Worm (Caenorhabditis elegans) whole organism, young adult: Measurements from ENCODE around the gene EEED8.2.
A peak's percentile ranks its signal among the peaks of the same experiment; 100 is the strongest.

ENCODE experiments used
- B0019.2 ChIP-seq: fragments of 200-800 bp; sonication (Bioruptor generic); conservative IDR thresholded peaks from 2 replicates; pipeline ENCODE4 v1.3.6; 2022; ENCODE audit warnings: missing genetic modification reagents, missing genetic modification characterization, missing compliant biosample characterization
- C06A6.2 ChIP-seq: fragments of 200-800 bp; sonication (Bioruptor generic); conservative IDR thresholded peaks from 2 replicates; pipeline ENCODE4 v1.3.6; 2022; ENCODE audit warnings: missing genetic modification characterization, missing compliant biosample characterization
- F33H1.4 ChIP-seq: fragments of 200-800 bp; sonication (Bioruptor generic); IDR thresholded peaks from 2 replicates; pipeline ENCODE4 v1.3.6; 2022; ENCODE audit warnings: missing genetic modification reagents, missing genetic modification characterization, missing compliant biosample characterization
- F39B2.1 ChIP-seq: fragments of 200-800 bp; sonication (Bioruptor generic); IDR thresholded peaks from 2 replicates; pipeline ENCODE4 v1.3.6; 2022; ENCODE audit warnings: missing genetic modification reagents, missing genetic modification characterization, missing compliant biosample characterization
- K12H6.12 ChIP-seq: fragments of 200-800 bp; sonication (Bioruptor generic); optimal IDR thresholded peaks from 2 replicates; lab custom pipeline; 2018; ENCODE audit warnings: mild to moderate bottlenecking, missing genetic modification characterization, missing compliant biosample characterization
- Y53F4B.3 ChIP-seq: fragments of 200-800 bp; sonication (Bioruptor generic); IDR thresholded peaks from 2 replicates; pipeline ENCODE4 v1.3.6; 2022; ENCODE audit warnings: missing genetic modification reagents, missing genetic modification characterization, missing compliant biosample characterization
- Y56A3A.18 ChIP-seq: fragments of 200-800 bp; sonication (Bioruptor generic); IDR thresholded peaks from 2 replicates; pipeline ENCODE4 v1.3.6; 2022; ENCODE audit warnings: missing genetic modification reagents, missing genetic modification characterization, missing compliant biosample characterization
- Y79H2A.3 ChIP-seq: fragments of 200-800 bp; sonication (Bioruptor generic); conservative IDR thresholded peaks from 2 replicates; pipeline ENCODE4 v1.3.6; 2022; ENCODE audit warnings: missing genetic modification reagents, missing genetic modification characterization, missing compliant biosample characterization
- Y95B8A.8 ChIP-seq: fragments of 200-800 bp; sonication (Bioruptor generic); IDR thresholded peaks from 2 replicates; pipeline ENCODE4 v1.3.6; 2022; ENCODE audit warnings: missing genetic modification reagents, missing genetic modification characterization, missing compliant biosample characterization
- attf-3 ChIP-seq: fragments of 200-800 bp; sonication (Bioruptor generic); conservative IDR thresholded peaks from 2 replicates; pipeline ENCODE4 v1.3.6; 2022; ENCODE audit warnings: missing genetic modification reagents, missing genetic modification characterization, missing compliant biosample characterization
- attf-6 ChIP-seq: fragments of 200-800 bp; sonication (Bioruptor generic); IDR thresholded peaks from 2 replicates; pipeline ENCODE4 v1.3.6; 2022; ENCODE audit warnings: missing genetic modification reagents, missing genetic modification characterization, missing compliant biosample characterization
- bed-1 ChIP-seq: fragments of 200-800 bp; sonication (Bioruptor generic); IDR thresholded peaks from 2 replicates; pipeline ENCODE4 v1.3.6; 2022; ENCODE audit warnings: missing genetic modification reagents, missing genetic modification characterization, missing compliant biosample characterization
- cebp-1 ChIP-seq, 2 experiments: fragments of 200-800 bp in 1 of 2; sonication (Bioruptor generic) in 1 of 2; sonication (generic microtip) in 1 of 2; IDR thresholded peaks in 1 of 2; optimal IDR thresholded peaks in 1 of 2; 2 replicates each; pipeline versions ENCODE4 v1.3.6 to Lab custom; 2017 to 2022; ENCODE audit warnings: missing compliant biosample characterization in 2 of 2, missing genetic modification characterization in 2 of 2, mild to moderate bottlenecking in 1 of 2, missing genetic modification reagents in 1 of 2, moderate library complexity in 1 of 2
- cebp-2 ChIP-seq: fragments of 200-800 bp; sonication (Bioruptor generic); IDR thresholded peaks from 2 replicates; pipeline ENCODE4 v1.3.6; 2022; ENCODE audit warnings: missing genetic modification characterization, missing compliant biosample characterization
- ceh-40 ChIP-seq: fragments of 200-800 bp; sonication (Bioruptor generic); IDR thresholded peaks from 2 replicates; pipeline ENCODE4 v1.3.6; 2022; ENCODE audit warnings: missing genetic modification characterization, missing compliant biosample characterization
- ceh-58 ChIP-seq: fragments of 200-800 bp; sonication (Bioruptor generic); IDR thresholded peaks from 2 replicates; pipeline ENCODE4 v1.3.6; 2022; ENCODE audit warnings: missing genetic modification characterization, missing compliant biosample characterization
- ceh-79 ChIP-seq: sonication (generic microtip); optimal IDR thresholded peaks from 2 replicates; lab custom pipeline; 2017; ENCODE audit warnings: mild to moderate bottlenecking, missing genetic modification characterization, missing compliant biosample characterization
- ceh-91 ChIP-seq: fragments of 200-800 bp; sonication (Bioruptor generic); IDR thresholded peaks from 2 replicates; pipeline ENCODE4 v1.3.6; 2022; ENCODE audit warnings: missing genetic modification reagents, missing genetic modification characterization, missing compliant biosample characterization
- die-1 ChIP-seq: sonication (generic microtip); optimal IDR thresholded peaks from 2 replicates; lab custom pipeline; 2016; ENCODE audit warnings: missing genotype, mild to moderate bottlenecking, missing genetic modification characterization, missing compliant biosample characterization
- dpl-1 ChIP-seq: fragments of 150-350 bp; optimal IDR thresholded peaks from 2 replicates; lab custom pipeline; 2014; ENCODE audit warnings: missing biosample characterization, missing genetic modification reagents, missing genetic modification characterization
- egl-18 ChIP-seq: fragments of 200-800 bp; sonication (Bioruptor generic); IDR thresholded peaks from 2 replicates; pipeline ENCODE4 v1.3.6; 2022; ENCODE audit warnings: missing genetic modification reagents, missing genetic modification characterization, missing compliant biosample characterization
- egrh-3 ChIP-seq: fragments of 200-800 bp; sonication (Bioruptor generic); IDR thresholded peaks from 2 replicates; pipeline ENCODE4 v1.3.6; 2022; ENCODE audit warnings: missing genetic modification reagents, missing genetic modification characterization, missing compliant biosample characterization
- fkh-3 ChIP-seq: sonication (generic microtip); optimal IDR thresholded peaks from 2 replicates; lab custom pipeline; 2016; ENCODE audit warnings: mild to moderate bottlenecking, missing genetic modification characterization, missing compliant biosample characterization
- hlh-12 ChIP-seq: sonication (generic microtip); optimal IDR thresholded peaks from 2 replicates; lab custom pipeline; 2016; ENCODE audit warnings: missing genetic modification characterization, missing compliant biosample characterization
- hlh-26 ChIP-seq: fragments of 200-800 bp; sonication (Bioruptor generic); conservative IDR thresholded peaks from 2 replicates; pipeline ENCODE4 v1.3.6; 2022; ENCODE audit warnings: missing genetic modification reagents, missing genetic modification characterization, missing compliant biosample characterization
- hmg-1.2 ChIP-seq: fragments of 200-800 bp; sonication (Bioruptor generic); IDR thresholded peaks from 2 replicates; pipeline ENCODE4 v1.3.6; 2022; ENCODE audit warnings: missing genetic modification reagents, missing genetic modification characterization, missing compliant biosample characterization
- hrde-1 ChIP-seq: sonication (generic microtip); optimal IDR thresholded peaks from 2 replicates; lab custom pipeline; 2016; ENCODE audit warnings: missing genetic modification characterization, mild to moderate bottlenecking, missing compliant biosample characterization, moderate library complexity, missing genotype, missing genetic modification reagents, borderline replicate concordance
- lag-1 ChIP-seq: fragments of 200-800 bp; sonication (Bioruptor generic); IDR thresholded peaks from 2 replicates; pipeline ENCODE4 v1.3.6; 2022; ENCODE audit warnings: missing genetic modification reagents, missing genetic modification characterization, missing compliant biosample characterization
- let-526 ChIP-seq: fragments of 200-800 bp; sonication (Bioruptor generic); IDR thresholded peaks from 2 replicates; pipeline ENCODE4 v1.3.6; 2022; ENCODE audit warnings: missing genetic modification reagents, missing genetic modification characterization, missing compliant biosample characterization
- lin-26 ChIP-seq: fragments of 200-800 bp; sonication (Bioruptor generic); IDR thresholded peaks from 2 replicates; pipeline ENCODE4 v1.3.6; 2022; ENCODE audit warnings: missing genetic modification reagents, missing genetic modification characterization, missing compliant biosample characterization
- lin-35 ChIP-seq, 3 experiments: fragments of 150-350 bp in 2 of 3; sonication (generic microtip) in 1 of 3; optimal IDR thresholded peaks; 2 replicates each; lab custom pipeline; 2014 to 2018; ENCODE audit warnings: missing biosample characterization in 3 of 3, missing genetic modification characterization in 3 of 3, missing genetic modification reagents in 3 of 3
- lir-1 ChIP-seq: fragments of 200-800 bp; sonication (Bioruptor generic); conservative IDR thresholded peaks from 2 replicates; pipeline ENCODE4 v1.3.6; 2022; ENCODE audit warnings: missing genetic modification reagents, missing genetic modification characterization, missing compliant biosample characterization
- mcd-1 ChIP-seq: fragments of 200-800 bp; sonication (Bioruptor generic); IDR thresholded peaks from 2 replicates; pipeline ENCODE4 v1.3.6; 2022; ENCODE audit warnings: missing genetic modification reagents, missing genetic modification characterization, missing compliant biosample characterization
- nfya-1 ChIP-seq: sonication (generic microtip); optimal IDR thresholded peaks from 2 replicates; lab custom pipeline; 2017; ENCODE audit warnings: antibody characterized with exemption, missing compliant biosample characterization, missing genetic modification characterization, borderline replicate concordance; ENCODE audit not compliant: insufficient read depth
- nfyb-1 ChIP-seq: fragments of 200-800 bp; sonication (Bioruptor generic); IDR thresholded peaks from 2 replicates; pipeline ENCODE4 v1.3.6; 2022; ENCODE audit warnings: missing genetic modification reagents, missing genetic modification characterization, missing compliant biosample characterization
- nhr-120 ChIP-seq: fragments of 200-800 bp; sonication (Bioruptor generic); IDR thresholded peaks from 2 replicates; pipeline ENCODE4 v1.3.6; 2022; ENCODE audit warnings: missing genetic modification characterization, missing compliant biosample characterization
- nhr-179 ChIP-seq: sonication (generic microtip); optimal IDR thresholded peaks from 2 replicates; lab custom pipeline; 2016; ENCODE audit warnings: mild to moderate bottlenecking, missing genetic modification characterization, missing compliant biosample characterization
- repo-1 ChIP-seq: sonication (generic microtip); optimal IDR thresholded peaks from 2 replicates; lab custom pipeline; 2017; ENCODE audit warnings: mild to moderate bottlenecking, missing genetic modification characterization, missing compliant biosample characterization
- sdz-38 ChIP-seq: sonication (generic microtip); optimal IDR thresholded peaks from 2 replicates; lab custom pipeline; 2016; ENCODE audit warnings: missing genotype, missing genetic modification characterization, missing compliant biosample characterization
- sea-2 ChIP-seq: fragments of 200-800 bp; sonication (Bioruptor generic); IDR thresholded peaks from 2 replicates; pipeline ENCODE4 v1.3.6; 2022; ENCODE audit warnings: missing genetic modification characterization, missing compliant biosample characterization
- somi-1 ChIP-seq: fragments of 200-800 bp; sonication (Bioruptor generic); optimal IDR thresholded peaks from 2 replicates; lab custom pipeline; 2018; ENCODE audit warnings: mild to moderate bottlenecking, missing genetic modification characterization, missing compliant biosample characterization
- tbx-9 ChIP-seq: sonication (generic microtip); optimal IDR thresholded peaks from 2 replicates; lab custom pipeline; 2016; ENCODE audit warnings: borderline replicate concordance, missing genetic modification characterization, inconsistent platforms, missing compliant biosample characterization
- tlf-1 ChIP-seq: fragments of 200-800 bp; sonication (Bioruptor generic); optimal IDR thresholded peaks from 2 replicates; lab custom pipeline; 2018; ENCODE audit warnings: mild to moderate bottlenecking, missing genetic modification characterization, missing compliant biosample characterization
- xnd-1 ChIP-seq: sonication (generic microtip); optimal IDR thresholded peaks from 2 replicates; lab custom pipeline; 2016; ENCODE audit warnings: missing genotype, missing genetic modification reagents, missing genetic modification characterization, missing compliant biosample characterization
- ztf-25 ChIP-seq: fragments of 200-800 bp; sonication (Bioruptor generic); IDR thresholded peaks from 2 replicates; pipeline ENCODE4 v1.3.6; 2022; ENCODE audit warnings: missing genetic modification reagents, missing genetic modification characterization, missing compliant biosample characterization
- ztf-26 ChIP-seq: sonication (generic microtip); optimal IDR thresholded peaks from 2 replicates; lab custom pipeline; 2017; ENCODE audit warnings: missing genetic modification characterization, missing compliant biosample characterization
- ztf-28 ChIP-seq: fragments of 200-800 bp; sonication (Bioruptor generic); IDR thresholded peaks from 2 replicates; pipeline ENCODE4 v1.3.6; 2022; ENCODE audit warnings: missing genetic modification reagents, missing genetic modification characterization, missing compliant biosample characterization
- ztf-6 ChIP-seq: fragments of 200-800 bp; sonication (Bioruptor generic); IDR thresholded peaks from 2 replicates; pipeline ENCODE4 v1.3.6; 2022; ENCODE audit warnings: missing genetic modification reagents, missing genetic modification characterization, missing compliant biosample characterization

The EEED8.2 gene

DNA sequence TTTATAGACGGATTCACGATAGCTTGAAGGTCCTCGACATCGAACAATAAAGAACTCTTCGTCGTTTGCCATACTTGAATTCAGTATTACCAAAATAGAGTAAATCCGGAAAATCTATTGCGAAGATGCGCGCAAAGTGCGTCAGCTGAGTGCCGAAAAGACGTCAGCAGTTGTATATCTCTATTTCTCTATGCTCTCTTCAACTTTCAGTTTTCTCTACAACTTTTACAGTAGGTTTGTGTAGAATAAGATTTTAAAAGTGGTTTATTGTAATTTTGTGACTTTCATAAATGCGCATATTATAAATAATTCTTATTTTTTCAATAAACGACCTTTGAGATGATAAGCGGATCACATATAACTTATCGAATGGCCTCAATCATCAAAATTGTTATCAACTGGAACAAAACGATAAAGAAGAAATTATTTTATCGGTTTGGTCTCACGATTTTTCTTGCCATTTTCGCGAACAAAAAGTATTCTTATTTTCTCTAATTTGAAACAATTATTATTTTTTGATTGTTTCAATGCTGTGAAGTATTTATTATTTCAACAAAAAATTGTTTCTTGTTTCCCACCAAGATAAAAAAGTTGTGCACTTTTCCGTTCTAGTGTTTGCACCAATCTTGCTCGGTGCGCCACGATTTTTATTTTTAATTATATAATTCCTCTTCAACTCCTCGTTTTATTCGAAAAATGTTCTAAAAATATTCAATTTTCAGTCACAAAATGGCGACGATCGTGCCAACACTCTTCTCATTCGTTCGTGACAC lies 43.1 kb upstream of the EEED8.2 start, which contains the start of the genes agt-2 and F09E5.3 (continued):
- peak; percentile 37; the same call in 1 of the 2 replicates for TF ChIP-seq ceh-91 (GFP tag; lab: Robert Waterston, UW)
- no peak for TF ChIP-seq nfya-1 (tag; lab: Kevin White, UChicago)
- TF ChIP-seq xnd-1 (tag; lab: Kevin White, UChicago): no peak
- TF ChIP-seq cebp-2 (GFP tag; lab: Robert Waterston, UW): no peak
- peak; percentile 75; the same call in 1 of the 2 replicates for TF ChIP-seq C06A6.2 (GFP tag; lab: Robert Waterston, UW)
- TF ChIP-seq B0019.2 (GFP tag; lab: Robert Waterston, UW): no peak
- peak; percentile 53 for TF ChIP-seq F33H1.4
- no peak for TF ChIP-seq sdz-38 (tag; lab: Kevin White, UChicago)
- no peak for TF ChIP-seq ceh-58
- TF ChIP-seq sea-2 (GFP tag; lab: Robert Waterston, UW): no peak
- TF ChIP-seq lin-26 (GFP tag; lab: Robert Waterston, UW): peak; percentile 55; the same call in 1 of the 2 replicates
- no peak for TF ChIP-seq ceh-40 (GFP tag; lab: Robert Waterston, UW)
- no peak for TF ChIP-seq Y53F4B.3 (GFP tag; lab: Robert Waterston, UW)
- TF ChIP-seq ceh-79 (tag; lab: Kevin White, UChicago): no peak
- TF ChIP-seq let-526 (GFP tag; lab: Robert Waterston, UW): no peak
- TF ChIP-seq cebp-1 (GFP tag; IDR thresholded peaks at IDR 0.05; lab: Robert Waterston, UW): no peak
- peak; percentile 84 for TF ChIP-seq cebp-1 (tag; optimal IDR thresholded peaks at IDR 0.05; lab: Kevin White, UChicago)
- TF ChIP-seq hlh-26 (GFP tag; lab: Robert Waterston, UW): no peak
- no peak for TF ChIP-seq Y79H2A.3
- TF ChIP-seq fkh-3 (tag; lab: Kevin White, UChicago): no peak
- TF ChIP-seq lir-1 (GFP tag; lab: Robert Waterston, UW): peak; percentile 67
- no peak for TF ChIP-seq nhr-120 (GFP tag; lab: Robert Waterston, UW)
- peak; percentile 75 for TF ChIP-seq K12H6.12 (tag; lab: Kevin White, UChicago)
- no peak for TF ChIP-seq die-1
- TF ChIP-seq egrh-3 (GFP tag; lab: Robert Waterston, UW): no peak
- peak; percentile 19 for TF ChIP-seq somi-1 (GFP tag; lab: Kevin White, UChicago)
- TF ChIP-seq dpl-1 (GFP tag; lab: Kevin White, UChicago): peak; percentile 45
- TF ChIP-seq lin-35 (GFP tag; optimal IDR thresholded peaks at IDR 0.05; lab: Kevin White, UChicago): peak in 2 of 3 experiments; percentile 72 to 91
- TF ChIP-seq attf-3 (GFP tag; lab: Robert Waterston, UW): peak; percentile 59
- peak; percentile 40 for TF ChIP-seq tlf-1 (GFP tag; lab: Kevin White, UChicago)
- TF ChIP-seq ztf-6 (GFP tag; lab: Robert Waterston, UW): no peak
- peak; percentile 77 for TF ChIP-seq nfyb-1
- no peak for TF ChIP-seq ztf-25 (GFP tag; lab: Robert Waterston, UW)
- no peak for TF ChIP-seq Y56A3A.18
- TF ChIP-seq repo-1 (tag; lab: Kevin White, UChicago): peak; percentile 56
- no peak for TF ChIP-seq nhr-179 (tag; lab: Kevin White, UChicago)
- no peak for TF ChIP-seq lag-1 (GFP tag; lab: Robert Waterston, UW)
- TF ChIP-seq hlh-12 (tag; lab: Kevin White, UChicago): no peak
- TF ChIP-seq hrde-1 (tag; lab: Kevin White, UChicago): no peak
- peak; percentile 78 for TF ChIP-seq hmg-1.2 (GFP tag; lab: Robert Waterston, UW)
- TF ChIP-seq bed-1 (GFP tag; lab: Robert Waterston, UW): no peak
- TF ChIP-seq F39B2.1 (GFP tag; lab: Robert Waterston, UW): no peak
- no peak for TF ChIP-seq ztf-28 (GFP tag; lab: Robert Waterston, UW)
- peak; percentile 58 for TF ChIP-seq ztf-26
- TF ChIP-seq Y95B8A.8 (GFP tag; lab: Robert Waterston, UW): no peak
- no peak for TF ChIP-seq tbx-9
- peak; percentile 82 for TF ChIP-seq mcd-1 (GFP tag; lab: Robert Waterston, UW)
- no peak for TF ChIP-seq attf-6
- no peak for TF ChIP-seq egl-18 (GFP tag; lab: Robert Waterston, UW)
